Fruit fly (Drosophila melanogaster) whole organism, wandering third instar larva: ENCODE measurements around the gene wfs1.
A peak's percentile ranks its signal among the peaks of the same experiment; 100 is the strongest.

ENCODE experiments used
- Abd-B ChIP-seq: fragments of >200 bp; optimal IDR thresholded peaks from 2 replicates; lab custom pipeline; 2017; ENCODE audit warnings: missing biosample characterization, missing genetic modification characterization
- CG32264 ChIP-seq: fragments of 200-800 bp; sonication (Bioruptor generic); optimal IDR thresholded peaks from 2 replicates; lab custom pipeline; 2016; ENCODE audit warnings: missing biosample characterization, missing genetic modification characterization
- CG9705 ChIP-seq: fragments of 200-800 bp; sonication (Bioruptor generic); optimal IDR thresholded peaks from 2 replicates; lab custom pipeline; 2018; ENCODE audit warnings: missing biosample characterization, mild to moderate bottlenecking, missing genetic modification characterization
- CrebA ChIP-seq: fragments of 200-800 bp; sonication (Bioruptor generic); optimal IDR thresholded peaks from 2 replicates; lab custom pipeline; 2016; ENCODE audit warnings: missing biosample characterization, mild to moderate bottlenecking, missing genetic modification characterization, borderline replicate concordance
- Dfd ChIP-seq: fragments of >200 bp; optimal IDR thresholded peaks from 2 replicates; lab custom pipeline; 2017; ENCODE audit warnings: missing biosample characterization, missing genetic modification characterization
- Dif ChIP-seq: fragments of 200-275, 200-300 bp; sonication (Bioruptor generic); optimal IDR thresholded peaks from 2 replicates; lab custom pipeline; 2018; ENCODE audit warnings: missing biosample characterization, missing genetic modification characterization; ENCODE audit not compliant: partially characterized antibody
- GATAd ChIP-seq: sonication (Bioruptor generic); optimal IDR thresholded peaks from 2 replicates; lab custom pipeline; 2016; ENCODE audit warnings: missing biosample characterization, missing genetic modification characterization
- HLH106 ChIP-seq: fragments of 200-800 bp; optimal IDR thresholded peaks from 3 replicates; lab custom pipeline; 2019; ENCODE audit warnings: missing biosample characterization, mild to moderate bottlenecking, missing genetic modification characterization, moderate library complexity
- Hnf4 ChIP-seq: fragments of 200-800 bp; sonication (Bioruptor generic); optimal IDR thresholded peaks from 2 replicates; lab custom pipeline; 2016; ENCODE audit warnings: missing biosample characterization, mild to moderate bottlenecking, missing genetic modification characterization
- Hr78 ChIP-seq: fragments of >200 bp; optimal IDR thresholded peaks from 2 replicates; lab custom pipeline; 2017; ENCODE audit warnings: missing biosample characterization, missing genetic modification characterization
- Hr83 ChIP-seq: fragments of 200-300 bp; sonication (Bioruptor generic); optimal IDR thresholded peaks from 2 replicates; lab custom pipeline; 2016; ENCODE audit warnings: missing biosample characterization, mild to moderate bottlenecking, missing genetic modification characterization, moderate library complexity; ENCODE audit not compliant: poor library complexity, severe bottlenecking
- Jra ChIP-seq: sonication (Bioruptor generic); optimal IDR thresholded peaks from 2 replicates; lab custom pipeline; 2016; ENCODE audit warnings: missing biosample characterization, missing genetic modification characterization
- Mio ChIP-seq: sonication (Bioruptor generic); optimal IDR thresholded peaks from 2 replicates; lab custom pipeline; 2016; ENCODE audit warnings: missing biosample characterization, missing genetic modification characterization
- N ChIP-seq: fragments of >200 bp; optimal IDR thresholded peaks from 2 replicates; lab custom pipeline; 2018; ENCODE audit warnings: missing biosample characterization, missing external identifiers, missing genetic modification characterization
- Rel ChIP-seq, 2 experiments: fragments of 200-800 bp; sonication (Bioruptor generic) in 1 of 2; optimal IDR thresholded peaks; 2 replicates in 1 of 2; 3 replicates in 1 of 2; lab custom pipeline; 2016 to 2019; ENCODE audit warnings: mild to moderate bottlenecking in 2 of 2, missing biosample characterization in 2 of 2, missing genetic modification characterization in 2 of 2, moderate library complexity in 1 of 2
- Sp1 ChIP-seq: fragments of 200-800 bp; sonication (Bioruptor generic); optimal IDR thresholded peaks from 3 replicates; lab custom pipeline; 2019; ENCODE audit warnings: missing biosample characterization, mild to moderate bottlenecking, missing genetic modification characterization, moderate library complexity
- Vsx2 ChIP-seq: fragments of 200-300, 225-300 bp; sonication (Bioruptor generic); optimal IDR thresholded peaks from 2 replicates; lab custom pipeline; 2018; ENCODE audit warnings: missing biosample characterization, missing genetic modification characterization; ENCODE audit not compliant: partially characterized antibody
- brk ChIP-seq: fragments of 200-800 bp; sonication (Bioruptor generic); optimal IDR thresholded peaks from 2 replicates; lab custom pipeline; 2016; ENCODE audit warnings: missing biosample characterization, mild to moderate bottlenecking, missing genetic modification characterization
- dl ChIP-seq, 2 experiments: fragments of 175-275, 200-275 bp in 1 of 2; fragments of 200-275 bp in 1 of 2; sonication (Bioruptor generic); optimal IDR thresholded peaks; lab custom pipeline; 2018; ENCODE audit warnings: mild to moderate bottlenecking in 2 of 2, missing biosample characterization in 2 of 2, missing genetic modification characterization in 2 of 2, moderate library complexity in 2 of 2; ENCODE audit not compliant: partially characterized antibody in 2 of 2, insufficient read depth in 1 of 2
- dmrt93B ChIP-seq: fragments of 200-800 bp; sonication (Bioruptor generic); optimal IDR thresholded peaks from 2 replicates; lab custom pipeline; 2018; ENCODE audit warnings: missing biosample characterization, mild to moderate bottlenecking, missing genetic modification characterization
- dsf ChIP-seq: sonication (Bioruptor generic); optimal IDR thresholded peaks from 2 replicates; lab custom pipeline; 2016; ENCODE audit warnings: missing biosample characterization, missing genetic modification characterization, borderline replicate concordance
- ey ChIP-seq: fragments of 200-800 bp; sonication (Bioruptor generic); optimal IDR thresholded peaks from 2 replicates; lab custom pipeline; 2016; ENCODE audit warnings: missing biosample characterization, missing genetic modification characterization
- foxo ChIP-seq, 2 experiments: fragments of 200-800 bp; sonication (Bioruptor generic); optimal IDR thresholded peaks; 2 replicates in 1 of 2; 3 replicates in 1 of 2; lab custom pipeline; 2016 to 2017; ENCODE audit warnings: missing biosample characterization in 2 of 2, missing genetic modification characterization in 2 of 2
- fru ChIP-seq: fragments of 200-800 bp; sonication (Bioruptor generic); optimal IDR thresholded peaks from 3 replicates; lab custom pipeline; 2016; ENCODE audit warnings: missing biosample characterization, mild to moderate bottlenecking, missing genetic modification characterization
- jim ChIP-seq: fragments of 175-275, 200-325 bp; sonication (Bioruptor generic); optimal IDR thresholded peaks from 2 replicates; lab custom pipeline; 2016; ENCODE audit warnings: missing biosample characterization, mild to moderate bottlenecking, missing genetic modification characterization
- lola ChIP-seq: fragments of >200 bp; optimal IDR thresholded peaks from 2 replicates; lab custom pipeline; 2017; ENCODE audit warnings: missing biosample characterization, missing genetic modification characterization
- pan ChIP-seq: fragments of >200 bp; optimal IDR thresholded peaks from 2 replicates; lab custom pipeline; 2017
- psq ChIP-seq: fragments of 200-800 bp; sonication (Bioruptor generic); optimal IDR thresholded peaks from 3 replicates; lab custom pipeline; 2017; ENCODE audit warnings: missing biosample characterization, mild to moderate bottlenecking, missing genetic modification characterization, moderate library complexity
- rgr ChIP-seq: fragments of 200-800 bp; sonication (Bioruptor generic); optimal IDR thresholded peaks from 3 replicates; lab custom pipeline; 2016; ENCODE audit warnings: missing biosample characterization, mild to moderate bottlenecking, missing genetic modification characterization
- sage ChIP-seq: fragments of 200-800 bp; sonication (Bioruptor generic); optimal IDR thresholded peaks from 2 replicates; lab custom pipeline; 2016; ENCODE audit warnings: missing biosample characterization, mild to moderate bottlenecking, missing genetic modification characterization
- woc ChIP-seq: sonication (Bioruptor generic); optimal IDR thresholded peaks from 2 replicates; lab custom pipeline; 2016; ENCODE audit warnings: missing biosample characterization, mild to moderate bottlenecking, missing genetic modification characterization

wfs1 gene

DNA sequence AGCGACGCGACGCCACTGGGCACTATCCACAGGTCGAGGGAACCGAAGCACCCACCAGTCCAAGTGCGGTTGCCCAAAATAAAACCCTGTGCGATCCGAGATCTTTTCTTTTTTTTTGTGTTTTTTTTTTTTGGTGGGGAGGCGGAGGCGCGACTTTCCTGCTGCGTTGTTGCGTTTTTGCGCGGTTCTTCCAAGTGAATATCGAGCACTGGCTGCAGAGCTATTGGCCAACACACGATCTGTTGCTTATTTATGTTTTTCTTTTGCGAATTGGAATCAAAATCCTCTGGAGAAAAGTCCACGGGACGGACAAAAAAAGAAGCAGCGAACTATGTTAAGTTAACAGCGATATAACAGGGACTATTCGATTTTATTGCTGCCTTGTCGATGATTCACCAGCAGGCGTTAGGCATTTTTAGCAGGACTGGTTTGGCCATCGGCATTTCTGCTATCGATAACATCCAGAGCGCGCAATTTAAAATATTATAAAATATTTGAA, 30.7 kb upstream of the wfs1 start, which contains the start of gene wge:
TSS of gene wge (minus strand) at position 343 of the 499 bp plus-strand sequence.
- no peak for TF ChIP-seq GATAd (GFP tag; lab: Kevin White, UChicago)
- no peak for TF ChIP-seq ey (GFP tag; lab: Kevin White, UChicago)
- no peak for TF ChIP-seq Hnf4 (GFP tag; lab: Kevin White, UChicago)
- no peak for TF ChIP-seq foxo (GFP tag; optimal IDR thresholded peaks at IDR 0.05; lab: Kevin White, UChicago)
- no peak for TF ChIP-seq dmrt93B (GFP tag; lab: Kevin White, UChicago)
- TF ChIP-seq Jra (GFP tag; lab: Kevin White, UChicago) = no peak
- TF ChIP-seq sage = no peak
- peak; percentile 12 for TF ChIP-seq HLH106
- TF ChIP-seq Rel (GFP tag; optimal IDR thresholded peaks at IDR 0.05; lab: Kevin White, UChicago) = no peak
- TF ChIP-seq Rel (tag; optimal IDR thresholded peaks at IDR 0.05; lab: Kevin White, UChicago) = peak; percentile 33
- no peak for TF ChIP-seq Dfd
- TF ChIP-seq Mio = no peak
- TF ChIP-seq Sp1 (GFP tag; lab: Kevin White, UChicago) = peak; percentile 59
- no peak for TF ChIP-seq N (GFP tag; lab: Kevin White, UChicago)
- TF ChIP-seq CG32264 (GFP tag; lab: Kevin White, UChicago) = no peak
- TF ChIP-seq CrebA (GFP tag; lab: Kevin White, UChicago) = no peak
- TF ChIP-seq Vsx2 = no peak
- no peak for TF ChIP-seq pan (lab: Kevin White, UChicago)
- no peak for TF ChIP-seq CG9705 (GFP tag; lab: Kevin White, UChicago)
- no peak for TF ChIP-seq brk
- TF ChIP-seq Hr78 (GFP tag; lab: Kevin White, UChicago) = no peak
- no peak for TF ChIP-seq psq (GFP tag; lab: Kevin White, UChicago)
- no peak for TF ChIP-seq Hr83
- peak; percentile 80 for TF ChIP-seq jim
- TF ChIP-seq Abd-B = no peak
- TF ChIP-seq Dif (GFP tag; lab: Kevin White, UChicago) = no peak
- TF ChIP-seq lola (GFP tag; lab: Kevin White, UChicago) = no peak
- no peak for TF ChIP-seq rgr (GFP tag; lab: Kevin White, UChicago)
- TF ChIP-seq fru = no peak

DNA sequence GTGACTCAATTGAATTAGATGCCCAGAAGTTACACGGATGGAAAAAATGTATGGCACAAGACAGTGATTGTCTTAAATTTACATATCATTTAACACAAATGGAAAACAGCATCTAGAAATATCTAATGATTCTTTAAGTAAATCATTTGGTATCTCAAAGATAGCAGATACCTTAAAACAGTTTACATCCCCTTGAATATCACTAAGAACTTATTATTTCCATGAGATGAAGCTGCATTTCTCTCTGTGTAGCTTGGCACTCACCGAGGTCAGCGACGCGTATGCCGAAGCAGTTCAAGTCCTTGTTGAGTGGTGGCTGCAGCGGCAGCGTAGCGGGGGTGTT, 29.4 kb upstream of the wfs1 start:
- no peak for TF ChIP-seq Hr78 (GFP tag; lab: Kevin White, UChicago)
- TF ChIP-seq fru = peak; percentile 6

DNA sequence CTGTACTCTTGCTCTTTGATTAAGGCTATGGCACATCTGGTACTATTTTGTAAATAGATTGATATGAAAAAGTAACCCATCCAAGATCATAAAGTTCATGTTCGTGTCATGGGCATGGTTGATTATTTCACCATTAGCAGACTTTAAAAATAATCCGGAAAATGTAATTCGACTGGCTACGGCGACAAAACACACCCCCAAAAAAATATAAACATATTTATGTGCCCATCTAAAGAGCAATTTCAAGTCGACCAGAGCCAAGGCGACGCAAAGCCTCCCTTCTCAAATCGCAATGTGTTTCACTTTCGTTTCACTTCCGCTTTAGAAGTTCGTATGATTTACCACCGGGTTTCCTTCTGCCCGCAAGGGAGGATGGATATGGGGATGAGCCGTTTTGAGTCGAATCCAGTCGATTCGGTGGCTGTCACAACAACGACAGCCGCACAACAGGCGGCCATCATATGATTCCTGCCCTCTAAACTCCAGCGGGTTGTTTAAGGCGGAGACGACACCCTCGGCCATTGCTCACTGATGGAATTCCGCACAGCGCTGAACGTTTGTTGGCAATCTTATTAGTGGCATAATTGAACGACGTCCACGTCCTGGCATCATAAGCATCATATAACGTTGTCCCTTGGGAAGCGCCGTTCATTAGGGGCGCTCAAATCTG, 28.9 kb upstream of the wfs1 start:
- TF ChIP-seq brk (no peak), jim (no peak)

DNA sequence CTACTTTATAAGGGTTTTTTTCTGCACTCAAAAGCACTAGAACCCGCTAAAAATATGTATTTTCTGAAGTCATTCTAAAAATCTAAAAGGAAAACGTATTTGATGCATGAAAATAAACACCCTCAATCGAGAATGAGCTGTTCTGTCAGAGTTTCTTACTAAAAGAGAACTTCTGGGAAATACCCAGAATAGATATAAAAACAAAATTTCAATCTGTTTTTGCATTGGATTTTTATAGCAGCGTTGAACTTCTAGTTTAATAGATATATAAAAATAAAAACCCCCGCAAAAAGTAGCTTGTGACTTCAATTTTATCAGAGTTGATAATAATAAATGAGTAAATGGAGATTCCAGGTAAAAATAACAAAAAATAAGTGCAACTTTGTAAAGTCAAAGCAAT, 28.2 kb upstream of the wfs1 start:
- TF ChIP-seq lola (GFP tag; lab: Kevin White, UChicago) (no peak), Sp1 (GFP tag; lab: Kevin White, UChicago) (no peak)

DNA sequence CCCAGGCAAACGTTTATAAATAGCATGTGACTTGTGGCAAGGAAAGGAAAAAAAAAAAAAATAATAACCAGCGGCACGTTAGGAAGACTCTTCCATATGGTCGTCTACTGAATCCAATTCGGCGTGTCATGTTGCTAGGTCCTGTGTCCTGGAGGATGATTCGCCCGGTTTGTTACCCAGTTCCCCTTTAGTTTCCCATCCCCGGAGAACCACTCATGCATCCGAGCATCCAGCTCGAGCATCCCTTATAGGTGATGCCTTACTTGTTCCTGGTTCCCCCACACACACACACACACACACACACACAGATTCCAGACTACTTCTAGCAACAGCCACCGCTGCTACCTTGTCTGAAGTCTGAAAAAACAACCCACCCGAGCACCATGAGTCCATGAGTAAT, 27.7 kb upstream of the wfs1 start:
- TF ChIP-seq Abd-B (no peak), Rel (GFP tag; optimal IDR thresholded peaks at IDR 0.05; lab: Kevin White, UChicago) (no peak), Rel (tag; optimal IDR thresholded peaks at IDR 0.05; lab: Kevin White, UChicago) (no peak), woc (GFP tag; lab: Kevin White, UChicago) (no peak), CG9705 (GFP tag; lab: Kevin White, UChicago) (no peak), rgr (GFP tag; lab: Kevin White, UChicago) (no peak), dl (GFP tag; optimal IDR thresholded peaks at IDR 0.05; lab: Kevin White, UChicago; ENCODE audit: insufficient read depth in 1 of 2, partially characterized antibody in 2 of 2) (no peak), brk (no peak), dsf (GFP tag; lab: Kevin White, UChicago) (no peak), foxo (GFP tag; optimal IDR thresholded peaks at IDR 0.05; lab: Kevin White, UChicago) (no peak)
- TF ChIP-seq, all 38 proteins: peak for 0
